Worm (Caenorhabditis elegans) whole organism, early embryonic: Measurements from ENCODE around the gene pid-1.

ENCODE experiments used
- ama-1 ChIP-seq: fragments of 150-350 bp; optimal IDR thresholded peaks from 2 replicates; lab custom pipeline; 2014
- ceh-36 ChIP-seq: sonication (generic microtip); optimal IDR thresholded peaks from 2 replicates; lab custom pipeline; 2016; ENCODE audit warnings: missing genetic modification characterization, inconsistent platforms, missing compliant biosample characterization

- TF ChIP-seq ama-1 (lab: Kevin White, UChicago) (no peak), ceh-36 (tag; lab: Kevin White, UChicago) (no peak)
Observed at ce11 chrII:7679499-7680012, 10.8 kb downstream of the pid-1 start.
